Worm (Caenorhabditis elegans) whole organism, L4 larva: ENCODE results near the gene tbb-2.

ENCODE experiments used
- F10B5.3 ChIP-seq: sonication (generic microtip); optimal IDR thresholded peaks from 2 replicates; lab custom pipeline; 2016; ENCODE audit warnings: mild to moderate bottlenecking, missing genetic modification characterization, missing compliant biosample characterization
- F37D6.2 ChIP-seq: sonication (generic microtip); optimal IDR thresholded peaks from 2 replicates; lab custom pipeline; 2016; ENCODE audit warnings: mild to moderate bottlenecking, missing genetic modification characterization, missing compliant biosample characterization
- T26A8.4 ChIP-seq: fragments of 200-800 bp; sonication (Bioruptor generic); IDR thresholded peaks from 2 replicates; pipeline ENCODE4 v1.3.6; 2022; ENCODE audit warnings: missing genetic modification characterization, missing compliant biosample characterization
- Y5F2A.4 ChIP-seq: fragments of 200-800 bp; sonication (Bioruptor generic); optimal IDR thresholded peaks from 2 replicates; lab custom pipeline; 2018; ENCODE audit warnings: mild to moderate bottlenecking, missing genetic modification characterization, missing compliant biosample characterization
- Y75B8A.6 ChIP-seq: fragments of 200-800 bp; sonication (Bioruptor generic); IDR thresholded peaks from 2 replicates; pipeline ENCODE4 v1.3.6; 2022; ENCODE audit warnings: missing genetic modification reagents, missing genetic modification characterization, missing compliant biosample characterization
- arid-1 ChIP-seq: fragments of 200-800 bp; sonication (Bioruptor generic); conservative IDR thresholded peaks from 2 replicates; pipeline ENCODE4 v1.3.6; 2022; ENCODE audit warnings: missing genetic modification reagents, missing genetic modification characterization, missing compliant biosample characterization
- ceh-28 ChIP-seq: fragments of 150-350 bp; optimal IDR thresholded peaks from 2 replicates; lab custom pipeline; 2014; ENCODE audit warnings: missing biosample characterization, missing genetic modification reagents, missing genetic modification characterization
- ceh-62 ChIP-seq: sonication (generic microtip); optimal IDR thresholded peaks from 2 replicates; lab custom pipeline; 2017; ENCODE audit warnings: missing biosample characterization, missing genetic modification characterization
- ceh-82 ChIP-seq: sonication (generic microtip); optimal IDR thresholded peaks from 2 replicates; lab custom pipeline; 2017; ENCODE audit warnings: missing biosample characterization, missing genetic modification characterization
- ctbp-1 ChIP-seq: fragments of 200-800 bp; sonication (Bioruptor generic); IDR thresholded peaks from 2 replicates; pipeline ENCODE4 v1.3.6; 2022; ENCODE audit warnings: missing genetic modification reagents, missing genetic modification characterization, missing compliant biosample characterization
- daf-16 ChIP-seq, 3 experiments: sonication (generic microtip); optimal IDR thresholded peaks; 2 replicates each; lab custom pipeline; 2016 to 2017; ENCODE audit warnings: missing genetic modification characterization in 3 of 3, missing genetic modification reagents in 3 of 3, mild to moderate bottlenecking in 2 of 3, missing compliant biosample characterization in 2 of 3, missing biosample characterization in 1 of 3, moderate library complexity in 1 of 3
- daf-19 ChIP-seq: fragments of 200-800 bp; sonication (Bioruptor generic); conservative IDR thresholded peaks from 2 replicates; pipeline ENCODE4 v1.3.6; 2022; ENCODE audit warnings: missing genetic modification characterization, missing compliant biosample characterization
- daf-8 ChIP-seq: fragments of 200-800 bp; sonication (Bioruptor generic); IDR thresholded peaks from 2 replicates; pipeline ENCODE4 v1.3.6; 2022; ENCODE audit warnings: missing genetic modification characterization, missing compliant biosample characterization
- dmd-6 ChIP-seq: fragments of 200-800 bp; sonication (Bioruptor generic); IDR thresholded peaks from 2 replicates; pipeline ENCODE4 v1.3.6; 2022; ENCODE audit warnings: missing genetic modification reagents, missing genetic modification characterization, missing compliant biosample characterization
- egl-43 ChIP-seq: fragments of 200-800 bp; sonication (Bioruptor generic); IDR thresholded peaks from 2 replicates; pipeline ENCODE4 v1.3.6; 2022; ENCODE audit warnings: missing genetic modification reagents, missing genetic modification characterization, missing compliant biosample characterization
- hif-1 ChIP-seq, 2 experiments: sonication (generic microtip); optimal IDR thresholded peaks; 2 replicates each; lab custom pipeline; 2016 to 2017; ENCODE audit warnings: missing compliant biosample characterization in 2 of 2, missing genetic modification characterization in 2 of 2, missing genetic modification reagents in 2 of 2, missing genotype in 2 of 2, mild to moderate bottlenecking in 1 of 2
- lim-7 ChIP-seq: fragments of 200-800 bp; sonication (Bioruptor generic); IDR thresholded peaks from 2 replicates; pipeline ENCODE4 v1.3.6; 2022; ENCODE audit warnings: missing genetic modification characterization, missing compliant biosample characterization
- lin-1 ChIP-seq: fragments of 200-800 bp; sonication (Bioruptor generic); IDR thresholded peaks from 2 replicates; pipeline ENCODE4 v1.3.6; 2022; ENCODE audit warnings: missing genetic modification reagents, missing genetic modification characterization, missing compliant biosample characterization
- lin-13 ChIP-seq: fragments of 150-350 bp; optimal IDR thresholded peaks from 2 replicates; lab custom pipeline; 2014; ENCODE audit warnings: missing biosample characterization, missing genetic modification reagents, missing genetic modification characterization
- lsy-2 ChIP-seq, 2 experiments: fragments of 150-350 bp in 1 of 2; sonication (generic microtip) in 1 of 2; optimal IDR thresholded peaks; 2 replicates each; lab custom pipeline; 2014 to 2017; ENCODE audit warnings: missing biosample characterization in 2 of 2, missing genetic modification characterization in 2 of 2
- madf-5 ChIP-seq, 2 experiments: fragments of 200-800 bp; sonication (Bioruptor generic); IDR thresholded peaks; 2 replicates each; pipeline ENCODE4 v1.3.6; 2022; ENCODE audit warnings: missing compliant biosample characterization in 2 of 2, missing genetic modification characterization in 2 of 2
- mes-2 ChIP-seq: sonication (generic microtip); optimal IDR thresholded peaks from 2 replicates; lab custom pipeline; 2016; ENCODE audit warnings: missing genotype, mild to moderate bottlenecking, missing genetic modification characterization, missing compliant biosample characterization; ENCODE audit not compliant: poor library complexity, severe bottlenecking
- mxl-3 ChIP-seq: fragments of 200-800 bp; sonication (Bioruptor generic); optimal IDR thresholded peaks from 2 replicates; lab custom pipeline; 2018; ENCODE audit warnings: mild to moderate bottlenecking, missing genetic modification characterization, missing compliant biosample characterization
- nhr-10 ChIP-seq: fragments of 150-350 bp; optimal IDR thresholded peaks from 2 replicates; lab custom pipeline; 2014; ENCODE audit warnings: missing biosample characterization, missing genetic modification characterization
- nhr-102 ChIP-seq: sonication (generic microtip); optimal IDR thresholded peaks from 2 replicates; lab custom pipeline; 2016; ENCODE audit warnings: mild to moderate bottlenecking, missing genetic modification characterization, moderate library complexity, missing compliant biosample characterization
- nhr-25 ChIP-seq: sonication (generic microtip); optimal IDR thresholded peaks from 2 replicates; lab custom pipeline; 2017; ENCODE audit warnings: missing genetic modification characterization, mild to moderate bottlenecking, missing compliant biosample characterization, antibody characterized with exemption, moderate library complexity, borderline replicate concordance; ENCODE audit not compliant: insufficient read depth
- nhr-76 ChIP-seq: fragments of 150-350 bp; optimal IDR thresholded peaks from 2 replicates; lab custom pipeline; 2014; ENCODE audit warnings: missing biosample characterization, missing genetic modification characterization
- pqm-1 ChIP-seq: sonication (generic microtip); optimal IDR thresholded peaks from 2 replicates; lab custom pipeline; 2017; ENCODE audit warnings: missing biosample characterization, missing genetic modification characterization
- rbr-2 ChIP-seq: sonication (generic microtip); optimal IDR thresholded peaks from 2 replicates; lab custom pipeline; 2016; ENCODE audit warnings: missing genotype, missing genetic modification characterization, missing compliant biosample characterization
- sdz-12 ChIP-seq: fragments of 200-800 bp; sonication (Bioruptor generic); optimal IDR thresholded peaks from 2 replicates; lab custom pipeline; 2018; ENCODE audit warnings: mild to moderate bottlenecking, missing genetic modification characterization, missing compliant biosample characterization
- skn-1 ChIP-seq: fragments of 150-350 bp; optimal IDR thresholded peaks from 2 replicates; lab custom pipeline; 2014; ENCODE audit warnings: missing biosample characterization, missing genetic modification characterization
- spr-1 ChIP-seq: sonication (generic microtip); optimal IDR thresholded peaks from 2 replicates; lab custom pipeline; 2016; ENCODE audit warnings: mild to moderate bottlenecking, missing genetic modification characterization, missing compliant biosample characterization
- tag-97 ChIP-seq: fragments of 200-800 bp; sonication (Bioruptor generic); IDR thresholded peaks from 2 replicates; pipeline ENCODE4 v1.3.6; 2022; ENCODE audit warnings: missing genetic modification characterization, missing compliant biosample characterization
- unc-130 ChIP-seq: sonication (generic microtip); optimal IDR thresholded peaks from 2 replicates; lab custom pipeline; 2016; ENCODE audit warnings: missing genetic modification reagents, missing genetic modification characterization, missing compliant biosample characterization
- unc-62 ChIP-seq, 3 experiments: fragments of 150-350 bp in 1 of 3; sonication (generic microtip); optimal IDR thresholded peaks in 2 of 3; peaks in 1 of 3; 1 replicate in 1 of 3; 2 replicates in 2 of 3; lab custom pipeline; 2014 to 2017; ENCODE audit warnings: missing biosample characterization in 3 of 3, missing genetic modification characterization in 3 of 3, missing genetic modification reagents in 3 of 3, missing genotype in 1 of 3
- vab-7 ChIP-seq: fragments of 200-800 bp; sonication (Bioruptor generic); IDR thresholded peaks from 2 replicates; pipeline ENCODE4 v1.3.6; 2022; ENCODE audit warnings: missing genetic modification reagents, missing genetic modification characterization, missing compliant biosample characterization
- zfp-3 ChIP-seq: fragments of 200-800 bp; sonication (Bioruptor generic); conservative IDR thresholded peaks from 2 replicates; pipeline ENCODE4 v1.3.6; 2022; ENCODE audit warnings: missing genetic modification reagents, missing genetic modification characterization, missing compliant biosample characterization
- zip-11 ChIP-seq: fragments of 200-800 bp; sonication (Bioruptor generic); IDR thresholded peaks from 2 replicates; pipeline ENCODE4 v1.3.6; 2022; ENCODE audit warnings: missing genetic modification characterization, missing compliant biosample characterization
- ztf-11 ChIP-seq: fragments of 150-350 bp; optimal IDR thresholded peaks from 2 replicates; lab custom pipeline; 2014; ENCODE audit warnings: missing biosample characterization, missing genetic modification characterization

The tbb-2 gene

ce11 chrIII:4004064-4004580 is 13.3 kb downstream of the tbb-2 start, which contains the start of gene tif-1A (continued):
- no peak for TF ChIP-seq skn-1 (tag; lab: Kevin White, UChicago)
- no peak for TF ChIP-seq Y75B8A.6
- no peak for TF ChIP-seq daf-8
- peak; percentile 82 for TF ChIP-seq rbr-2 (tag; lab: Kevin White, UChicago)
- TF ChIP-seq ceh-62 (tag; lab: Kevin White, UChicago) = no peak
- TF ChIP-seq lin-1 (GFP tag; lab: Robert Waterston, UW) = peak; percentile 79
- TF ChIP-seq dmd-6 (GFP tag; lab: Robert Waterston, UW) = peak; percentile 88
- no peak for TF ChIP-seq daf-19
- peak; percentile 56; the same call in 1 of the 2 replicates for TF ChIP-seq zfp-3
- no peak for TF ChIP-seq zip-11 (GFP tag; lab: Robert Waterston, UW)
- TF ChIP-seq lsy-2 (tag; optimal IDR thresholded peaks at IDR 0.05; lab: Kevin White, UChicago) = peak; percentile 24 to 94
- TF ChIP-seq tag-97 (GFP tag; lab: Robert Waterston, UW) = no peak
- TF ChIP-seq lin-13 (GFP tag; lab: Kevin White, UChicago) = peak; percentile 51
- peak; percentile 66 for TF ChIP-seq spr-1
- TF ChIP-seq nhr-102 = peak; percentile 87
- TF ChIP-seq mes-2 (tag; lab: Kevin White, UChicago) = peak; percentile 87
- TF ChIP-seq F37D6.2 (tag; lab: Kevin White, UChicago) = peak; percentile 54
- TF ChIP-seq nhr-76 (tag; lab: Kevin White, UChicago) = no peak
- TF ChIP-seq hif-1 (tag; optimal IDR thresholded peaks at IDR 0.05; lab: Kevin White, UChicago) = peak in 1 of 2 experiments; percentile 71
- peak; percentile 40 for TF ChIP-seq nhr-25 (tag; lab: Kevin White, UChicago)
- no peak for TF ChIP-seq vab-7 (GFP tag; lab: Robert Waterston, UW)
- no peak for TF ChIP-seq egl-43 (GFP tag; lab: Robert Waterston, UW)
- TF ChIP-seq mxl-3 (GFP tag; lab: Kevin White, UChicago) = peak; percentile 30
- TF ChIP-seq daf-16 (GFP tag; optimal IDR thresholded peaks at IDR 0.05; lab: Kevin White, UChicago) = peak; percentile 6 to 54
- peak; percentile 93 for TF ChIP-seq daf-16 (tag; optimal IDR thresholded peaks at IDR 0.05; lab: Kevin White, UChicago)
- no peak for TF ChIP-seq ceh-28 (tag; lab: Kevin White, UChicago)
- no peak for TF ChIP-seq Y5F2A.4 (GFP tag; lab: Kevin White, UChicago)
- no peak for TF ChIP-seq nhr-10 (tag; lab: Kevin White, UChicago)
- TF ChIP-seq arid-1 (GFP tag; lab: Robert Waterston, UW) = peak; percentile 40; the same call in 1 of the 2 replicates
- TF ChIP-seq lim-7 (GFP tag; lab: Robert Waterston, UW) = no peak
- TF ChIP-seq ztf-11 (tag; lab: Kevin White, UChicago) = no peak
- peak; percentile 11 for TF ChIP-seq unc-130 (GFP tag; lab: Kevin White, UChicago)
- TF ChIP-seq F10B5.3 (tag; lab: Kevin White, UChicago) = no peak
- peak; percentile 69 for TF ChIP-seq T26A8.4
- no peak for TF ChIP-seq ctbp-1 (GFP tag; lab: Robert Waterston, UW)

- TF ChIP-seq daf-16 (GFP tag; optimal IDR thresholded peaks at IDR 0.05; lab: Kevin White, UChicago) (peak in 1 of 2 experiments; percentile 72), daf-16 (tag; optimal IDR thresholded peaks at IDR 0.05; lab: Kevin White, UChicago) (no peak), madf-5 (GFP tag; IDR thresholded peaks at IDR 0.05; lab: Robert Waterston, UW) (no peak), ceh-82 (tag; lab: Kevin White, UChicago) (no peak), F37D6.2 (tag; lab: Kevin White, UChicago) (no peak), sdz-12 (no peak)
Measured at ce11 chrIII:3994457-3994856, 23.0 kb downstream of the tbb-2 start.

- TF ChIP-seq daf-16 (GFP tag; optimal IDR thresholded peaks at IDR 0.05; lab: Kevin White, UChicago) = peak in 1 of 2 experiments; percentile 54
- TF ChIP-seq daf-16 (tag; optimal IDR thresholded peaks at IDR 0.05; lab: Kevin White, UChicago) = no peak
- TF ChIP-seq pqm-1 (tag; lab: Kevin White, UChicago) = no peak
- peak in 1 of 2 experiments; percentile 19 for TF ChIP-seq unc-62 (GFP tag; optimal IDR thresholded peaks at IDR 0.05 in 1 of 2; lab: Kevin White, UChicago)
- TF ChIP-seq unc-62 (tag; optimal IDR thresholded peaks at IDR 0.05; lab: Kevin White, UChicago) = no peak
Measured at ce11 chrIII:3992089-3992488, 25.3 kb downstream of the tbb-2 start, which contains the start of gene glb-11. glb-11 (minus strand) TSS chrIII:3992189.
